Worm (Caenorhabditis elegans): ENCODE measurements around the gene Y110A2AL.6.

Gene Y110A2AL.6

DNA sequence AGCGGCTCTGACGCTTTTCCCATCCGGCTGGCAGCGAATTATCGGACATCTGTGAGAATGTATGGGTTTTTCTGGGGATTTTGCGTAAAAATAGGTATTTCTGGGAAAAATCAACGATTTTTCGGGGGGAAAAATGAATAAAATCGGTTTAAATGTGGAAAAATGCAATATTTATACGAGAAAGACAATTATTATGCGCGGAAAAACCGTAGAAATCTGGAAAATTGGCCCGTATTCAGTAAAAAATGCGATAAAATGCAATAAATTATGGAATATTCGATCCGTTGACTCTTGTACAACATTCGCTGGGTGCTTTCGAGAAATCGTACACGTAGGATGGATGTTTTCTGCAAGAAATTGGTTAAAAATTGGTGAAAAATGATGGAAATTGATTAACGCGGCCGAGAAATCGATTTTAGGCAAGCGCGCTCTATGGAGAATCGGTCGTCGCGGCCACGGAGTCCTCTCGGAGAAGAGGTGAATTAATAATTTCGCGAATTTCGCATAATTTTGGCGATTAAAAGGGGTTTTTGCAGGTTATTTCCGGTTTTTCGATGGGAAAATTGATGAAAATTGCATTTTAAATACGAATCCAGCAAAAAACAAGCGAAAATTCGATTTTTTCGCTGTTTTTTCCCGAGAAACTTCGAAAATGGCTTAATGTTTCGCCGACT is 47.7 kb upstream of the Y110A2AL.6 start, which contains the start of gene pinn-1 (continued):
- TF ChIP-seq nhr-42 (GFP tag; IDR thresholded peaks at IDR 0.05) (peak; percentile 83; the same call in 1 of the 2 replicates), nhr-76 (tag; optimal IDR thresholded peaks at IDR 0.05) (no peak), pqm-1 (tag; optimal IDR thresholded peaks at IDR 0.05) (no peak), lin-29 (GFP tag; IDR thresholded peaks at IDR 0.05) (no peak), pha-4 (GFP tag; IDR thresholded peaks at IDR 0.05) (peak; percentile 75), pha-4 (tag; optimal IDR thresholded peaks at IDR 0.05) (peak; percentile 43), mxl-2 (GFP tag; conservative IDR thresholded peaks at IDR 0.05) (0 out of 2 replicates have a peak, but pooled peaks have one; percentile 16), ztf-7 (tag; optimal IDR thresholded peaks at IDR 0.05) (peak; percentile 77), Y5F2A.4 (GFP tag; optimal IDR thresholded peaks at IDR 0.05) (no peak), mxl-3 (GFP tag; optimal IDR thresholded peaks at IDR 0.05) (peak; percentile 72), tra-1 (GFP tag; IDR thresholded peaks at IDR 0.05) (peak; percentile 82), ceh-20 (GFP tag; IDR thresholded peaks at IDR 0.05) (peak; percentile 91), lir-3 (tag; optimal IDR thresholded peaks at IDR 0.05) (no peak), ZK337.2 (GFP tag; IDR thresholded peaks at IDR 0.05) (peak; percentile 96), egl-43 (GFP tag; IDR thresholded peaks at IDR 0.05) (0 out of 2 replicates have a peak, but pooled peaks have one; percentile 19), nhr-77 (tag; optimal IDR thresholded peaks at IDR 0.05) (peak; percentile 53), snpc-1.2 (GFP tag; IDR thresholded peaks at IDR 0.05) (peak; percentile 75; the same call in 1 of the 2 replicates)

DNA sequence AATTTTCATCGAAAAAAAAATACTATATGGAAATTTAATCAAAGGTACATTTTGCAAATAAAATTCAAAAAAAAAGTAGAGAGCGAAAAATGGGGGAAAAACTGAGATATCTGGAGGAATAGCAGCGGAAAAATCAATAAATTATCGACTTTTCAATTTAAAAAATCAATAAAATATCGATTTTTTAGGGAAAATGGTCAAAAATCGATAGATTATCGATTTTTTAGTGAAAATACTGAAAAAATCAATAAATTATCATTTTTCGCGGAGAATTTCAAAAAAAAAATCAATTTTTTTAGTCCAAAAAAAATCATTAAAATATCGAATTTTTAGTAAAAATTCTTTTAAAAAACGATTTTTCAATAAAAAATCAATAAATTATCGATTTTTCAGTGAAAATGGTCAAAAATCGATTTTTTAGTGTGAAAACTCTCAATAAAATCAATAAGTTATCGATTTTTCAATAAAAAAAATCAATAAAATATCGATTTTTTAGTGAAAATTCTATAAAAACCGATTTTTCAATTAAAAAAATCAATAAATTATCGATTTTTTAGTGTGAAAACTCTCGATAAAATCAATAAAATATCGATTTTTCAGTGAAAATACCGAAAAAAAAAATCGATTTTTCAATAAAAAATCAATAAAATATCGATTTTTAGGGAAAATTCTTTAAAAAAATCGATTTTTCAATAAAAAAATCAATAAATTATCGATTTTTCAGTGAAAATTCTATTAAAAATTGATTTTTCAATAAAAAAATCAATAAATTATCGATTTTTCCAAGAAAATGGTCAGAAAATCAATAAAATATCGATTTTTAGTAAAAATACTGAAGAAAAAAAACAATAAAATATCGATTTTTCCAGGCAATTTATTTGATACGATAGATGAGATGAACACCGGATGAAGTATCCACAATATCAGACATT is 44.4 kb upstream of the Y110A2AL.6 start:
- TF ChIP-seq saeg-2 (GFP tag; IDR thresholded peaks at IDR 0.05), result no peak
- TF ChIP-seq ceh-28 (tag; optimal IDR thresholded peaks at IDR 0.05), result peak; percentile 89

DNA sequence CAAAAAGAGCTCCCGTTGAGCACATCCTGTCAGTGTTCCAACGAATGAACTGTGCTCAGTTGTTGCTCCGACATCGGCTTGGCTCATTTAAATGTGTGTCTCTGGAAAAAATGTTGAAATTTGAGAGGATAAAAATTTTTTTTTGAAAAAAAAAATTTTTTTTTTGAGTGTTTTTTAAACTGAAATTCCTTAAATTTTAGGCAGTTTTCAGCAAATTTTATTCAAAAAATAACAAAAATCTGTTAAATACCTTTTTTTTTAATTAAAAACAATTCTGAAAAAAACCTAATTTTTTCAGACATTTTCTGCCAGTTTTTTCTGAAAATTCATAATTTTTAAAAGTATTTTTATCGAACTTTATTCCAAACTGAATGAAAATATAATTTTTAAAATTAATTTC is 43.4 kb upstream of the Y110A2AL.6 start, which contains the start of gene pigw-1:
Gene pigw-1, minus strand, starts transcription at position 101 of the 400 bp plus-strand sequence.
- no peak for TF ChIP-seq mdt-29 (GFP tag; IDR thresholded peaks at IDR 0.05)
- TF ChIP-seq egl-43 (GFP tag; IDR thresholded peaks at IDR 0.05), result no peak
- TF ChIP-seq mdl-1 (tag; optimal IDR thresholded peaks at IDR 0.05), result no peak
- no peak for TF ChIP-seq tra-1 (GFP tag; IDR thresholded peaks at IDR 0.05)
- TF ChIP-seq zag-1 (tag; optimal IDR thresholded peaks at IDR 0.05), result no peak
- TF ChIP-seq ztf-7 (tag; optimal IDR thresholded peaks at IDR 0.05), result no peak
- TF ChIP-seq F49E8.2 (tag; optimal IDR thresholded peaks at IDR 0.05; ENCODE audit: borderline replicate concordance), result no peak
- no peak for TF ChIP-seq ceh-32 (tag; optimal IDR thresholded peaks at IDR 0.05; ENCODE audit: poor library complexity)
- no peak for TF ChIP-seq zip-11 (GFP tag; IDR thresholded peaks at IDR 0.05)
- TF ChIP-seq lin-29 (GFP tag; IDR thresholded peaks at IDR 0.05), result no peak
- no peak for TF ChIP-seq ces-1 (GFP tag; optimal IDR thresholded peaks at IDR 0.05)

DNA sequence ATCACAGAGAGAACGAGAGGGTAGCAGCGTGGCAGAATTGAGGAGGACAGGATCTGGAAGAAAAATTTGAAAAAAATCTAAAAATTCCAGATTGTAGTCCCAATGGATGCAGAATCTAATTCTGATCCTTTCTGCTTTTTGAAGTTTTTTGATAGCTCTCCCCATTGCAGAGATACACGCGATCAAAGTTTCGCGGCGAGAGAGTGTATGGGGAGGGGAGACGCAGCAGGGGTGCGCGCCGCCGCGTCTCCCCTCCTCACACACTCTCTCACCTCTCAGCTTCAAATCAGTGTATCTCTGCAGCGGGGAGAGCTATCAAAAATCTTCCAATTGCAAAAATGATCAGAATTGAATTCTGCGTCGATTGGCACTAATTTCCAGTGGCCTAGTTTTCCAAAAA is 39.7 kb upstream of the Y110A2AL.6 start:
- TF ChIP-seq lim-7 (GFP tag; IDR thresholded peaks at IDR 0.05) (peak; percentile 10; the same call in 1 of the 2 replicates), lin-38 (GFP tag; IDR thresholded peaks at IDR 0.05) (0 out of 2 replicates have a peak, but pooled peaks have one; percentile 7), mep-1 (tag; optimal IDR thresholded peaks at IDR 0.05) (no peak), set-16 (GFP tag; IDR thresholded peaks at IDR 0.05) (peak; percentile 54)

DNA sequence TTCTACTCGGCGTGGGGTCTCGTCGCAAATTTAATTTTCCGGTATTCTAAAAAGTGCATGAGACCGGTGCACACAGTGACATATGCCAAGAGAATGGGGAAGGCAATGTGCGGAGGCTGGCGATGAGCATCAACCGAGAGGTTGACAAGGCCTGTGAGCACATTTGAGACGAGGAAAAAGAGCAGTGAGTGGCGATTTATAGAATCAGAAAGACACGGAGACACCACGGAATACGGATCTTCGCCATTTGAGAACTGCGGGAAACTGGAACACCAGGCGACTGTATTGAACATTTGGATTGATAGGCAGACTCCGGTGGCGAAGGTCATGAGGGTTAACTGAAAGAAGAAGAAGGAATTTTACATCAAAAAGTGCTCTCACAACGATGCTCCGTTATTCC is 37.5 kb upstream of the Y110A2AL.6 start:
- TF ChIP-seq cey-2 (tag; optimal IDR thresholded peaks at IDR 0.05; ENCODE audit: borderline replicate concordance, insufficient read depth) (no peak), aha-1 (tag) (peak; percentile 92)
